Fruit fly (Drosophila melanogaster) S2 (cell line): ENCODE measurements around the gene sd.
A peak's percentile ranks its signal among the peaks of the same experiment; 100 is the strongest.

Experiments used
- CG8478 ChIP-seq: fragments of >200 bp; optimal IDR thresholded peaks from 2 replicates; lab custom pipeline; 2018
- CTCF ChIP-seq, 2 experiments: fragments of >200 bp; optimal IDR thresholded peaks; 2 replicates each; lab custom pipeline; 2018

The sd gene

dm6 chrX:15816127-15816526, 12.0 kb downstream of the sd start:
- no peak for TF ChIP-seq CG8478 (lab: Kevin White, UChicago)
- no peak for TF ChIP-seq CTCF (optimal IDR thresholded peaks at IDR 0.05; lab: Kevin White, UChicago)

dm6 chrX:15816905-15817304, 12.7 kb downstream of the sd start:
- TF ChIP-seq CG8478 (lab: Kevin White, UChicago): no peak

dm6 chrX:15817823-15818222, 13.7 kb downstream of the sd start:
- TF ChIP-seq CTCF (optimal IDR thresholded peaks at IDR 0.05; lab: Kevin White, UChicago) (no peak), CG8478 (lab: Kevin White, UChicago) (no peak)

- TF ChIP-seq CTCF (optimal IDR thresholded peaks at IDR 0.05; lab: Kevin White, UChicago): no peak
- no peak for TF ChIP-seq CG8478 (lab: Kevin White, UChicago)
Measured at dm6 chrX:15818608-15819184, 14.5 kb downstream of the sd start.

dm6 chrX:15822363-15822762, 18.2 kb downstream of the sd start:
- TF ChIP-seq CTCF (optimal IDR thresholded peaks at IDR 0.05; lab: Kevin White, UChicago): no peak
- no peak for TF ChIP-seq CG8478 (lab: Kevin White, UChicago)

dm6 chrX:15833957-15834356, 29.8 kb downstream of the sd start:
- TF ChIP-seq CG8478 (lab: Kevin White, UChicago): no peak
- TF ChIP-seq CTCF (optimal IDR thresholded peaks at IDR 0.05; lab: Kevin White, UChicago): no peak

- TF ChIP-seq CTCF (optimal IDR thresholded peaks at IDR 0.05; lab: Kevin White, UChicago) (no peak), CG8478 (lab: Kevin White, UChicago) (no peak)
Measured at dm6 chrX:15834594-15835236, 30.5 kb downstream of the sd start.

dm6 chrX:15835393-15835792, 31.2 kb downstream of the sd start, which contains the start of gene Chc:
Chc (minus strand) TSS chrX:15835490.
- TF ChIP-seq CG8478 (lab: Kevin White, UChicago): no peak
- TF ChIP-seq CTCF (optimal IDR thresholded peaks at IDR 0.05; lab: Kevin White, UChicago): no peak

dm6 chrX:15837530-15837929, 33.4 kb downstream of the sd start, which contains the start of gene CG8565:
CG8565 (plus strand) TSS chrX:15837830.
- TF ChIP-seq CTCF (optimal IDR thresholded peaks at IDR 0.05; lab: Kevin White, UChicago) (no peak), CG8478 (lab: Kevin White, UChicago) (no peak)

- peak in 1 of 2 experiments; percentile 10 for TF ChIP-seq CTCF (optimal IDR thresholded peaks at IDR 0.05; lab: Kevin White, UChicago)
- no peak for TF ChIP-seq CG8478 (lab: Kevin White, UChicago)
Measured at dm6 chrX:15840003-15840402, 35.8 kb downstream of the sd start.

- no peak for TF ChIP-seq CTCF (optimal IDR thresholded peaks at IDR 0.05; lab: Kevin White, UChicago)
- no peak for TF ChIP-seq CG8478 (lab: Kevin White, UChicago)
Measured at dm6 chrX:15841346-15841745, 37.2 kb downstream of the sd start.

- TF ChIP-seq CG8478 (lab: Kevin White, UChicago): no peak
- no peak for TF ChIP-seq CTCF (optimal IDR thresholded peaks at IDR 0.05; lab: Kevin White, UChicago)
Measured at dm6 chrX:15844139-15844538, 40.0 kb downstream of the sd start, which contains the start of the genes ArgRS and CG8578. ArgRS (minus strand) TSS chrX:15844145. CG8578 (plus strand) TSS chrX:15844476.

- TF ChIP-seq CTCF (optimal IDR thresholded peaks at IDR 0.05; lab: Kevin White, UChicago): no peak
Measured at dm6 chrX:15849021-15849420, 44.9 kb downstream of the sd start, which contains the start of gene sun. sun (minus strand) TSS chrX:15849258.

- no peak for TF ChIP-seq CG8478 (lab: Kevin White, UChicago)
- TF ChIP-seq CTCF (optimal IDR thresholded peaks at IDR 0.05; lab: Kevin White, UChicago): no peak
Measured at dm6 chrX:15852815-15853542, 48.8 kb downstream of the sd start, which contains the start of the genes UBL3 and CG15914. UBL3 (minus strand) TSS chrX:15853175. CG15914 (plus strand) TSS chrX:15853421.
